Fruit fly (Drosophila melanogaster) whole organism, wandering third instar larva: ENCODE data around the gene CG13272.

ENCODE experiments used
- Abd-B ChIP-seq: fragments of >200 bp; optimal IDR thresholded peaks from 2 replicates; lab custom pipeline; 2017; ENCODE audit warnings: missing biosample characterization, missing genetic modification characterization
- CG32264 ChIP-seq: fragments of 200-800 bp; sonication (Bioruptor generic); optimal IDR thresholded peaks from 2 replicates; lab custom pipeline; 2016; ENCODE audit warnings: missing biosample characterization, missing genetic modification characterization
- CG9705 ChIP-seq: fragments of 200-800 bp; sonication (Bioruptor generic); optimal IDR thresholded peaks from 2 replicates; lab custom pipeline; 2018; ENCODE audit warnings: missing biosample characterization, mild to moderate bottlenecking, missing genetic modification characterization
- CrebA ChIP-seq: fragments of 200-800 bp; sonication (Bioruptor generic); optimal IDR thresholded peaks from 2 replicates; lab custom pipeline; 2016; ENCODE audit warnings: missing biosample characterization, mild to moderate bottlenecking, missing genetic modification characterization, borderline replicate concordance
- Dfd ChIP-seq: fragments of >200 bp; optimal IDR thresholded peaks from 2 replicates; lab custom pipeline; 2017; ENCODE audit warnings: missing biosample characterization, missing genetic modification characterization
- Dif ChIP-seq: fragments of 200-275, 200-300 bp; sonication (Bioruptor generic); optimal IDR thresholded peaks from 2 replicates; lab custom pipeline; 2018; ENCODE audit warnings: missing biosample characterization, missing genetic modification characterization; ENCODE audit not compliant: partially characterized antibody
- HLH106 ChIP-seq: fragments of 200-800 bp; optimal IDR thresholded peaks from 3 replicates; lab custom pipeline; 2019; ENCODE audit warnings: missing biosample characterization, mild to moderate bottlenecking, missing genetic modification characterization, moderate library complexity
- Hr78 ChIP-seq: fragments of >200 bp; optimal IDR thresholded peaks from 2 replicates; lab custom pipeline; 2017; ENCODE audit warnings: missing biosample characterization, missing genetic modification characterization
- Hr83 ChIP-seq: fragments of 200-300 bp; sonication (Bioruptor generic); optimal IDR thresholded peaks from 2 replicates; lab custom pipeline; 2016; ENCODE audit warnings: missing biosample characterization, mild to moderate bottlenecking, missing genetic modification characterization, moderate library complexity; ENCODE audit not compliant: poor library complexity, severe bottlenecking
- Mio ChIP-seq: sonication (Bioruptor generic); optimal IDR thresholded peaks from 2 replicates; lab custom pipeline; 2016; ENCODE audit warnings: missing biosample characterization, missing genetic modification characterization
- Myc ChIP-seq: fragments of >200 bp; optimal IDR thresholded peaks from 2 replicates; lab custom pipeline; 2017
- Rel ChIP-seq, 2 experiments: fragments of 200-800 bp; sonication (Bioruptor generic) in 1 of 2; optimal IDR thresholded peaks; 2 replicates in 1 of 2; 3 replicates in 1 of 2; lab custom pipeline; 2016 to 2019; ENCODE audit warnings: mild to moderate bottlenecking in 2 of 2, missing biosample characterization in 2 of 2, missing genetic modification characterization in 2 of 2, moderate library complexity in 1 of 2
- Sp1 ChIP-seq: fragments of 200-800 bp; sonication (Bioruptor generic); optimal IDR thresholded peaks from 3 replicates; lab custom pipeline; 2019; ENCODE audit warnings: missing biosample characterization, mild to moderate bottlenecking, missing genetic modification characterization, moderate library complexity
- Vsx2 ChIP-seq: fragments of 200-300, 225-300 bp; sonication (Bioruptor generic); optimal IDR thresholded peaks from 2 replicates; lab custom pipeline; 2018; ENCODE audit warnings: missing biosample characterization, missing genetic modification characterization; ENCODE audit not compliant: partially characterized antibody
- br ChIP-seq: fragments of 200-800 bp; sonication (Bioruptor generic); optimal IDR thresholded peaks from 2 replicates; lab custom pipeline; 2016; ENCODE audit warnings: missing biosample characterization, missing genetic modification characterization
- brk ChIP-seq: fragments of 200-800 bp; sonication (Bioruptor generic); optimal IDR thresholded peaks from 2 replicates; lab custom pipeline; 2016; ENCODE audit warnings: missing biosample characterization, mild to moderate bottlenecking, missing genetic modification characterization
- dl ChIP-seq, 2 experiments: fragments of 175-275, 200-275 bp in 1 of 2; fragments of 200-275 bp in 1 of 2; sonication (Bioruptor generic); optimal IDR thresholded peaks; lab custom pipeline; 2018; ENCODE audit warnings: mild to moderate bottlenecking in 2 of 2, missing biosample characterization in 2 of 2, missing genetic modification characterization in 2 of 2, moderate library complexity in 2 of 2; ENCODE audit not compliant: partially characterized antibody in 2 of 2, insufficient read depth in 1 of 2
- dmrt93B ChIP-seq: fragments of 200-800 bp; sonication (Bioruptor generic); optimal IDR thresholded peaks from 2 replicates; lab custom pipeline; 2018; ENCODE audit warnings: missing biosample characterization, mild to moderate bottlenecking, missing genetic modification characterization
- dsf ChIP-seq: sonication (Bioruptor generic); optimal IDR thresholded peaks from 2 replicates; lab custom pipeline; 2016; ENCODE audit warnings: missing biosample characterization, missing genetic modification characterization, borderline replicate concordance
- ey ChIP-seq: fragments of 200-800 bp; sonication (Bioruptor generic); optimal IDR thresholded peaks from 2 replicates; lab custom pipeline; 2016; ENCODE audit warnings: missing biosample characterization, missing genetic modification characterization
- foxo ChIP-seq, 2 experiments: fragments of 200-800 bp; sonication (Bioruptor generic); optimal IDR thresholded peaks; 2 replicates in 1 of 2; 3 replicates in 1 of 2; lab custom pipeline; 2016 to 2017; ENCODE audit warnings: missing biosample characterization in 2 of 2, missing genetic modification characterization in 2 of 2
- lola ChIP-seq: fragments of >200 bp; optimal IDR thresholded peaks from 2 replicates; lab custom pipeline; 2017; ENCODE audit warnings: missing biosample characterization, missing genetic modification characterization
- pan ChIP-seq: fragments of >200 bp; optimal IDR thresholded peaks from 2 replicates; lab custom pipeline; 2017
- psq ChIP-seq: fragments of 200-800 bp; sonication (Bioruptor generic); optimal IDR thresholded peaks from 3 replicates; lab custom pipeline; 2017; ENCODE audit warnings: missing biosample characterization, mild to moderate bottlenecking, missing genetic modification characterization, moderate library complexity
- rgr ChIP-seq: fragments of 200-800 bp; sonication (Bioruptor generic); optimal IDR thresholded peaks from 3 replicates; lab custom pipeline; 2016; ENCODE audit warnings: missing biosample characterization, mild to moderate bottlenecking, missing genetic modification characterization
- usp ChIP-seq: fragments of >200 bp; optimal IDR thresholded peaks from 2 replicates; lab custom pipeline; 2017; ENCODE audit warnings: missing biosample characterization, missing genetic modification characterization
- woc ChIP-seq: sonication (Bioruptor generic); optimal IDR thresholded peaks from 2 replicates; lab custom pipeline; 2016; ENCODE audit warnings: missing biosample characterization, mild to moderate bottlenecking, missing genetic modification characterization

CG13272 gene

DNA sequence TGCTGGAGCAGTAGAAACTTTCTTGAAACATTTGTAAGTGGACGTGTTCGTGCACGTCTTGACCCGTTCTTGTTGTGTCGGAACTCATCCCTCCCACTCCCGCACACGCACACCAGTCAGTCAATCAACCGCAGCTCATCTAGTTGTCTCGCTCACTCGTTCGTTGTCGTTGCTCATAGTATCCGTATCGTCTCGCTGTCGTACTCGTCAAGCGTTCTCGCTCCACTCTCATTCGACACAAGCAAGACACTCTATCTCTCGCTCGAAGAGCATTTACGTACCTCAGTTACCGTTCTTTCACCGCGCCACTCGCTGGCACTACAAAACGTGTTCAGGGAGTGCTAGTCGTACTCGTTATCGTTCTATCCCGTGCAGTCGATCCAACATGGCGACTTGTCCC is 17.1 kb upstream of the CG13272 start:
- TF ChIP-seq lola (GFP tag; lab: Kevin White, UChicago), result no peak
- no peak for TF ChIP-seq Dfd (GFP tag; lab: Kevin White, UChicago)
- no peak for TF ChIP-seq dsf (GFP tag; lab: Kevin White, UChicago)
- no peak for TF ChIP-seq dmrt93B (GFP tag; lab: Kevin White, UChicago)
- no peak for TF ChIP-seq woc (GFP tag; lab: Kevin White, UChicago)
- TF ChIP-seq Myc (lab: Kevin White, UChicago), result no peak
- TF ChIP-seq Sp1 (GFP tag; lab: Kevin White, UChicago), result no peak
- TF ChIP-seq Abd-B (GFP tag; lab: Kevin White, UChicago), result no peak
- no peak for TF ChIP-seq ey (GFP tag; lab: Kevin White, UChicago)
- no peak for TF ChIP-seq pan (lab: Kevin White, UChicago)
- TF ChIP-seq CrebA (GFP tag; lab: Kevin White, UChicago), result no peak
- TF ChIP-seq Mio (GFP tag; lab: Kevin White, UChicago), result no peak
- no peak for TF ChIP-seq Hr83 (GFP tag; lab: Kevin White, UChicago)
- no peak for TF ChIP-seq usp (GFP tag; lab: Kevin White, UChicago)
- TF ChIP-seq br, result no peak
- no peak for TF ChIP-seq Vsx2 (GFP tag; lab: Kevin White, UChicago)
- no peak for TF ChIP-seq foxo (GFP tag; optimal IDR thresholded peaks at IDR 0.05; lab: Kevin White, UChicago)
- TF ChIP-seq CG32264, result no peak
- no peak for TF ChIP-seq HLH106
- TF ChIP-seq brk (GFP tag; lab: Kevin White, UChicago), result no peak

DNA sequence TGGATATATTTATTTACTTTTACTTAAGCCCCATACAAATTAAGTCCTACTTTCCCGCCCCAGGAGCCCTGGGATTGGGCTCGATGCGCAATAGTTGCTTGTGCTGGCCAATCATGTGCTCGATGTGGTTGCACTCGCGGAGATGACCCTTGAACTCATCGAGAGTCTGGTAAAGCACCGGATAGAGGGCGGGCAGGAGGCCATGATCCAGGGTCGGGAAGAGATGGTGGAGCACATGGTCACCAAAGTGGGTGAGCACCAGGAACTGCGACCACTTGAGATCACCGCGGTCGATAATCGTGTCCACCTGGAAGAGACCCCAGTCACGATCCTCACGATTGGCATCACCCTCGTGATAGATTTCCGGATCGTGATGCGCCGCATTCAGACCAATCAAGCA is 15.8 kb upstream of the CG13272 start:
- no peak for TF ChIP-seq rgr (GFP tag; lab: Kevin White, UChicago)
- TF ChIP-seq foxo (GFP tag; optimal IDR thresholded peaks at IDR 0.05; lab: Kevin White, UChicago), result no peak
- TF ChIP-seq usp (GFP tag; lab: Kevin White, UChicago), result no peak
- TF ChIP-seq woc (GFP tag; lab: Kevin White, UChicago), result no peak
- no peak for TF ChIP-seq CG9705 (GFP tag; lab: Kevin White, UChicago)
- TF ChIP-seq Hr78 (GFP tag; lab: Kevin White, UChicago), result no peak
- no peak for TF ChIP-seq Mio (GFP tag; lab: Kevin White, UChicago)
- TF ChIP-seq lola (GFP tag; lab: Kevin White, UChicago), result no peak
- TF ChIP-seq psq (GFP tag; lab: Kevin White, UChicago), result no peak

DNA sequence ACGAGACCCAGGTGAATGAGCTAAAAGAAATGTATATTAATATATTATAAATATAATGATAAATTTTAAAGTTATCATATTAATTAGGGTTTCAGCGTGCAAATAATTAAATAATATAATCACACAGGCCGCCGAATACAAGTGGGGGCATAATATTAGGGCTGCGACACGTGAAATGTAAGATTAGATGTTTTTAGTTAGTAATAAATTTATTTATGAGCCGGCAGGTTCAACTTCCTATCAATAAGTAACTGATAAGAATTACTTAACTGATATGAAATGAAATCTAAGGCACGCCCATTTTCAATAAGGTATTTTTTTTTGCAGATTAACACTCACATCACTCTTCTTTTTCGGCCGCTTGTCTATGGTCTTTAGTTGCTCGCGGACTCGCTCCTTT is 14.8 kb upstream of the CG13272 start:
- TF ChIP-seq lola (GFP tag; lab: Kevin White, UChicago) (no peak), Abd-B (GFP tag; lab: Kevin White, UChicago) (no peak)

DNA sequence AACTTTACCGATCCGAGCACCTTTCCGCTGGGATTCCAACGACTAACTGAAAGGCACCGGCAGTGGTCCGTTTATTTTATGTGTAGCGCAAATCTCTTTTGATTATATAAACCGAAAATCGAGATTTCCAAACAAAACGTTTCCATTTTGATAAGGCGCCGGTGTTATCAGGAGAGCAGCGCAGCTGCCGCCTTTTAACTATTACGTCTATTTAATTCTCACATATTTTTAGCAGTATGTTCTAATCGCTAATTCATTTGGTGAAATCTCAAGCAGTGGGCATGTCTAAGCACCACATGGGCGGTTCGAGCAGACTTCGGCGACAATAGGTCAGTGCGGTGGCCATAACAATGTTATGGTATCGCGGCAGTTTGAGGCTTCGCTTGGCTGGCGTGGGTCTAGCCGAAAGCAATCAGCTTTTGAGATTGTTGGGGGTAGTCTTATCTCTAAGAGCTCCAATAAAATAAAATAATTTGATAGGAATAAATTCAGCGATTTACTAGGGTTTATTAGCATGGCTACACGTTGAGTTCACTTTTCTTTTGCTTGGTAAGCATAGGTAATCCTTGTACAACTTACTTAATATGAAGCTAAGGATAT is 13.9 kb upstream of the CG13272 start, which contains the start of gene Cyt-b5-r:
TSS of gene Cyt-b5-r (minus strand) at position 51 of the 600 bp plus-strand sequence.
- TF ChIP-seq br, result peak; percentile 21
- no peak for TF ChIP-seq CrebA (GFP tag; lab: Kevin White, UChicago)

DNA sequence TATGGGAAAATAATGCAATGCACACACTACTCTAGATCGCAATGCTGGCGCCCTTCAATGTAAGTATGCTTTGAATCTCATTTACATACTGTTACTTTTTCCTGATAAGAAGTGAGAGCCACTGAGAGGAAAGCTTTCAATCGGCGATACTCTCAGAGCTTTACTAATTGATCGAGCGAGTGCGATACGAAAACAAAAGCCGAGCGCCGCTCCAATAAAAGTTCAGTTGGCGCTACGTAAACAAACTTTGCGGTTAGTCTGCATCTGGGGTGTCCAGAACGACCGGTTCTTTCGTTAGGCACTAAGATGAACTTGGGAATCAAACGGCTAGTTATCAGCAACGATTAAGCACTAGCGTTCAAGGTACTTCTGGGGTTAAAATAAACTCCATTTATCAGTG is 13.3 kb upstream of the CG13272 start, which contains the start of gene CG17928:
TSS of gene CG17928 (plus strand) at position 224 of the 400 bp plus-strand sequence.
- TF ChIP-seq dl (GFP tag; optimal IDR thresholded peaks at IDR 0.05; lab: Kevin White, UChicago; ENCODE audit: insufficient read depth in 1 of 2, partially characterized antibody in 2 of 2), result peak in 1 of 2 experiments; percentile 28
- peak; percentile 70 for TF ChIP-seq Dif (GFP tag; lab: Kevin White, UChicago)
- no peak for TF ChIP-seq Rel (GFP tag; optimal IDR thresholded peaks at IDR 0.05; lab: Kevin White, UChicago)
- TF ChIP-seq Rel (tag; optimal IDR thresholded peaks at IDR 0.05; lab: Kevin White, UChicago), result no peak

DNA sequence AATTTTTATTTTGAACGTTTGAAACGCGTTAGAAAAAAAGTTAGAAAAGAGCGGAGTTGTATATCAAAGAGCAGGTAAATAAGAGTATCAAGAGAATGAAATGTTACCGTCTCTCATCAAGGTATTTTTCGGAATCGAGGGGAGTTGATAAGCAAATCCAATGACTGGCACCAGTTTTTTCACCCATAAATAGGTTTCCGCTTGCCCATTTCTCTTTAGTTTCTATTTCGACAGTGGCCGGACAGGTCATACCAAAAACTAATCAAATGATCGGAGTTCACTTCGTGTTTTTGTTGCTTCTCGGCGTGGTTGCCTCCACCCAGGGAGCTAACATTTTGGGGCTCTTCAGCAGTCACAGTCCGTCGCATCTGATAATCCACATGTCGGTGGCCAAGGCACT is 10.7 kb upstream of the CG13272 start, which contains the start of gene Ugt37C2:
TSS of gene Ugt37C2 (plus strand) at position 242 of the 400 bp plus-strand sequence.
- TF ChIP-seq Sp1 (GFP tag; lab: Kevin White, UChicago), result no peak
- no peak for TF ChIP-seq Dif (GFP tag; lab: Kevin White, UChicago)
